Worm (Caenorhabditis elegans): ENCODE measurements around the gene znfx-1.
A peak's percentile ranks its signal among the peaks of the same experiment; 100 is the strongest.

znfx-1 gene

ce11 chrII:9250422-9250821 lies 37.0 kb downstream of the znfx-1 start, which contains the start of gene T26C5.4:
TSS of gene T26C5.4 (minus strand) at chrII:9250522.
- no peak for TF ChIP-seq unc-39 (tag; optimal IDR thresholded peaks at IDR 0.05)
- no peak for TF ChIP-seq nhr-10 (tag; optimal IDR thresholded peaks at IDR 0.05)
- TF ChIP-seq mes-2 (tag; optimal IDR thresholded peaks at IDR 0.05; ENCODE audit: poor library complexity, severe bottlenecking): no peak
- TF ChIP-seq snpc-4 (tag; optimal IDR thresholded peaks at IDR 0.05): no peak
- TF ChIP-seq egl-27 (tag; optimal IDR thresholded peaks at IDR 0.05): no peak
- TF ChIP-seq lin-1 (GFP tag; IDR thresholded peaks at IDR 0.05): no peak
- no peak for TF ChIP-seq pqm-1 (tag; optimal IDR thresholded peaks at IDR 0.05)
- TF ChIP-seq daf-12 (tag; optimal IDR thresholded peaks at IDR 0.05): no peak
- TF ChIP-seq gei-8 (GFP tag; optimal IDR thresholded peaks at IDR 0.05): no peak

ce11 chrII:9251529-9251928 lies 38.1 kb downstream of the znfx-1 start:
- no peak for TF ChIP-seq aly-2 (tag; optimal IDR thresholded peaks at IDR 0.05)
- peak; percentile 23 for TF ChIP-seq hlh-30 (tag; optimal IDR thresholded peaks at IDR 0.05; ENCODE audit: insufficient read depth)

DNA sequence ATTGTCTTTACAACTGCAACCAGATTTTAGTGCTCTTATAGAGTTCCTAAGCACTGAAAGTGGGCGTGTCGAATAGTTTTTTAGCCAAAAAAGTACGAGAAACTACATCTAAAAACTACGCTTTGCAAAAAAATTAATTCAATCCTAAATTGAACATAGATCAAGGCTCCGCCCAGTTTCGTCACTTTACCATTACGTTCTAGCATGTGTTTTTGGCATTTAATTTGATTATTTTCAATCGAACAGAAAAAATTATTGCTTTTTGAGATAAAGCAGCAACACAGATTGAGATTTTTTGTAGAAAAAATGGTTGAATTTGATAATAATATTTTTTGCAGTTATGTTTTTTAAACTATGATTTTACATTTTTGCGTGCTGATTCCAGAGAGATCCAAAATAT lies 40.7 kb downstream of the znfx-1 start, which contains the start of gene nlp-82:
TSS of gene nlp-82 (minus strand) at position 101 of the 400 bp plus-strand sequence.
- TF ChIP-seq lir-3 (tag; optimal IDR thresholded peaks at IDR 0.05) (no peak), nhr-25 (tag; optimal IDR thresholded peaks at IDR 0.05; ENCODE audit: borderline replicate concordance, insufficient read depth) (no peak), ceh-32 (tag; optimal IDR thresholded peaks at IDR 0.05; ENCODE audit: poor library complexity) (no peak), ceh-62 (tag; optimal IDR thresholded peaks at IDR 0.05) (no peak)

DNA sequence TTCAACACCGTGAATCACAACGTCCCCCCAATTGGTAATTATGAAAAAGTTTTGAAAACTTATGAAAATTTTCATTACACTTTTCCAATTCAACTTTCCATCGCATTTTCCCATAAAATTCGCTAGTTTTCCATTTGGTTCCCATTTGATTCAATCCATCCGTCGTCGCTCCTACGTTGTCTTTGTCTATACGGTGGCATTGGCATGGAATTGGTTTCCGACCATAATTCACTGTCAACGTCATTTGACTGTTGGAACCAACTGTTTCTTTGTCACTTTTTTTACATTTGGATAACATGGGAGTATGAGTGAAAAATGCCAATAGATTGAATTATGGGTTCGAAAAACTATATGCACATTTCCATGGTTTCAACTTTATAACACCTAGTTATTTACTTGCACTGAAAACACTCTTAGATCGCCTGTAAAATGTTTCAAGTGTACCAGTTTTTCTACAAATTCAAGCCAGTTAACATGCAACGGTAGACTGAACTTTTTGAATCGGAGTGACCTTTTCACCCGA lies 44.6 kb downstream of the znfx-1 start:
- TF ChIP-seq hlh-11 (tag; optimal IDR thresholded peaks at IDR 0.05) (no peak), dpl-1 (GFP tag; optimal IDR thresholded peaks at IDR 0.05) (no peak), cey-2 (tag; optimal IDR thresholded peaks at IDR 0.05; ENCODE audit: borderline replicate concordance, insufficient read depth) (no peak), nhr-48 (tag; optimal IDR thresholded peaks at IDR 0.05) (no peak), snpc-1.2 (GFP tag; IDR thresholded peaks at IDR 0.05) (no peak), pqm-1 (tag; optimal IDR thresholded peaks at IDR 0.05) (no peak), daf-19 (GFP tag; conservative IDR thresholded peaks at IDR 0.05) (no peak), D1046.2 (GFP tag; IDR thresholded peaks at IDR 0.05) (no peak), Y75B8A.6 (GFP tag; IDR thresholded peaks at IDR 0.05) (no peak), nhr-28 (tag; optimal IDR thresholded peaks at IDR 0.05) (no peak), skn-1 (tag; optimal IDR thresholded peaks at IDR 0.05) (no peak), dmd-6 (GFP tag; IDR thresholded peaks at IDR 0.05) (no peak), duxl-1 (tag; optimal IDR thresholded peaks at IDR 0.05; ENCODE audit: poor library complexity) (no peak), lin-15B (tag; optimal IDR thresholded peaks at IDR 0.05) (no peak), hif-1 (tag; optimal IDR thresholded peaks at IDR 0.05) (no peak), unc-39 (tag; optimal IDR thresholded peaks at IDR 0.05) (no peak), dmd-8 (GFP tag; IDR thresholded peaks at IDR 0.05) (no peak), dmd-9 (GFP tag; IDR thresholded peaks at IDR 0.05) (no peak)

DNA sequence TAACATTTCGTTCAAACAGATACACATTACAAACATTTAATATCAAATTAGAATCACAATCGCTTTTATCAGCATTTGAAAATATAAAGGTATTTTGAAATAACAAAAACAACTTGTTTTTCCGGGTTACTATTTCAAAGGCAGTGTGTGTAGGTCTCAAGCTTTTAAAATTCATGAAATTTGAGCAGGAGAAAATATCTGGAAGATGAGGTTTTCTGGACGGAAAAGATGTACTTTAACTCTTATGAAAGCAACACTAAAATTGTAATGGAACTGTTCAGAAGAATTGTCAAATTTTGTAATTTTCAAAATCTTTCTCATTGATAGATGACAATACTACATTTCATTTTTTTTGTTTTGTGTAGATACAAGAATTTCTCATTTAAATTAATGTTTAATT lies 45.1 kb downstream of the znfx-1 start:
- TF ChIP-seq unc-62 (GFP tag; optimal IDR thresholded peaks at IDR 0.05 in 1 of 2) (peak in 1 of 2 experiments; percentile 82), unc-62 (tag; optimal IDR thresholded peaks at IDR 0.05) (no peak), lim-7 (GFP tag; IDR thresholded peaks at IDR 0.05) (no peak)

Measured in whole organism, L4 larva.